Worm (Caenorhabditis elegans) whole organism, mixed stage, embryonic: ENCODE measurements around the gene F15E6.4.

Source experiments
- mab-5 ChIP-seq: fragments of 150-350 bp; optimal IDR thresholded peaks from 2 replicates; lab custom pipeline; 2014; ENCODE audit warnings: missing biosample characterization, missing genetic modification characterization
- pha-4 ChIP-seq: fragments of 150-350 bp; optimal IDR thresholded peaks from 2 replicates; lab custom pipeline; 2018; ENCODE audit warnings: missing biosample characterization, missing genetic modification reagents, missing genetic modification characterization
- snpc-4 ChIP-seq: fragments of 150-350 bp; optimal IDR thresholded peaks from 2 replicates; lab custom pipeline; 2014; ENCODE audit warnings: missing biosample characterization, missing genetic modification characterization
- unc-62 ChIP-seq: fragments of 150-350 bp; optimal IDR thresholded peaks from 2 replicates; lab custom pipeline; 2014; ENCODE audit warnings: missing biosample characterization, missing genetic modification reagents, missing genetic modification characterization
- ztf-11 ChIP-seq: fragments of 150-350 bp; optimal IDR thresholded peaks from 2 replicates; lab custom pipeline; 2014; ENCODE audit warnings: missing biosample characterization, missing genetic modification characterization

DNA sequence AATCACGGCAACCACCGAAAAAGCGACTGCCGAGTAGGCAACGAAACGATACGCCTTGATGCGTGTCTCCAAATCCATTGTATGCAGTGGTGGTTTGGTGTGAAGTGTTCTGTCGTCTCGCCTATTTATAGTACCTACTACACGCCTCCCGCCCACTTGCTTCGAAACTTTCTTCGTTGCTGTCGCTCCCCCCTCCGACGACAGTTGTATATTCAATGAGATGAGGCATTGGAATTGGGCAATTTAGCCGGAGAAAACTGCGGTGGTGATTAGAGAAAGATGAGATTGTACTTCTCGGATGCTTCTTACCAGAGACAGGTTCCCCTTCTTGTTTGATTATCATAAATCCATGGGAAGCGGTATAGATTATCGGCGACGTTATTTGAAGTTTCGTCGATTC is 46.8 kb upstream of the F15E6.4 start, which contains the start of gene col-34:
- TF ChIP-seq unc-62 (GFP tag; lab: Kevin White, UChicago): no peak
- no peak for TF ChIP-seq snpc-4 (tag; lab: Kevin White, UChicago)
- TF ChIP-seq pha-4 (tag; lab: Kevin White, UChicago): no peak
- TF ChIP-seq ztf-11 (tag; lab: Kevin White, UChicago): no peak
- TF ChIP-seq mab-5 (tag; lab: Kevin White, UChicago): no peak
